Worm (Caenorhabditis elegans): ENCODE results near the gene str-103.

ce11 chrV:16100103-16100730, 18.3 kb downstream of the str-103 start, which contains the start of gene cth-1:
- TF ChIP-seq ama-1 (optimal IDR thresholded peaks at IDR 0.05) (no peak), tra-4 (tag; optimal IDR thresholded peaks at IDR 0.05) (no peak), aly-1 (tag; optimal IDR thresholded peaks at IDR 0.05) (no peak), tbx-11 (GFP tag; IDR thresholded peaks at IDR 0.05) (no peak), pes-1 (GFP tag; IDR thresholded peaks at IDR 0.05) (no peak), ceh-36 (tag; optimal IDR thresholded peaks at IDR 0.05) (no peak), tbx-37 (GFP tag; conservative IDR thresholded peaks at IDR 0.05) (no peak), hnd-1 (tag; optimal IDR thresholded peaks at IDR 0.05) (no peak), F13C5.2 (tag; optimal IDR thresholded peaks at IDR 0.05) (no peak), hmbx-1 (tag; optimal IDR thresholded peaks at IDR 0.05) (no peak), ets-7 (tag; optimal IDR thresholded peaks at IDR 0.05) (no peak), hmg-4 (GFP tag; optimal IDR thresholded peaks at IDR 0.05) (no peak), scrt-1 (GFP tag; IDR thresholded peaks at IDR 0.05) (no peak), sea-1 (GFP tag; conservative IDR thresholded peaks at IDR 0.05) (no peak)
